Fruit fly (Drosophila melanogaster) whole organism, wandering third instar larva: Measurements from ENCODE around the gene Imp.

Experiments used
- Abd-B ChIP-seq: fragments of >200 bp; optimal IDR thresholded peaks from 2 replicates; lab custom pipeline; 2017; ENCODE audit warnings: missing biosample characterization, missing genetic modification characterization
- CG32264 ChIP-seq: fragments of 200-800 bp; sonication (Bioruptor generic); optimal IDR thresholded peaks from 2 replicates; lab custom pipeline; 2016; ENCODE audit warnings: missing biosample characterization, missing genetic modification characterization
- CrebA ChIP-seq: fragments of 200-800 bp; sonication (Bioruptor generic); optimal IDR thresholded peaks from 2 replicates; lab custom pipeline; 2016; ENCODE audit warnings: missing biosample characterization, mild to moderate bottlenecking, missing genetic modification characterization, borderline replicate concordance
- Dfd ChIP-seq: fragments of >200 bp; optimal IDR thresholded peaks from 2 replicates; lab custom pipeline; 2017; ENCODE audit warnings: missing biosample characterization, missing genetic modification characterization
- Dif ChIP-seq: fragments of 200-275, 200-300 bp; sonication (Bioruptor generic); optimal IDR thresholded peaks from 2 replicates; lab custom pipeline; 2018; ENCODE audit warnings: missing biosample characterization, missing genetic modification characterization; ENCODE audit not compliant: partially characterized antibody
- GATAd ChIP-seq: sonication (Bioruptor generic); optimal IDR thresholded peaks from 2 replicates; lab custom pipeline; 2016; ENCODE audit warnings: missing biosample characterization, missing genetic modification characterization
- HLH106 ChIP-seq: fragments of 200-800 bp; optimal IDR thresholded peaks from 3 replicates; lab custom pipeline; 2019; ENCODE audit warnings: missing biosample characterization, mild to moderate bottlenecking, missing genetic modification characterization, moderate library complexity
- Hnf4 ChIP-seq: fragments of 200-800 bp; sonication (Bioruptor generic); optimal IDR thresholded peaks from 2 replicates; lab custom pipeline; 2016; ENCODE audit warnings: missing biosample characterization, mild to moderate bottlenecking, missing genetic modification characterization
- Hr78 ChIP-seq: fragments of >200 bp; optimal IDR thresholded peaks from 2 replicates; lab custom pipeline; 2017; ENCODE audit warnings: missing biosample characterization, missing genetic modification characterization
- Hr83 ChIP-seq: fragments of 200-300 bp; sonication (Bioruptor generic); optimal IDR thresholded peaks from 2 replicates; lab custom pipeline; 2016; ENCODE audit warnings: missing biosample characterization, mild to moderate bottlenecking, missing genetic modification characterization, moderate library complexity; ENCODE audit not compliant: poor library complexity, severe bottlenecking
- Mio ChIP-seq: sonication (Bioruptor generic); optimal IDR thresholded peaks from 2 replicates; lab custom pipeline; 2016; ENCODE audit warnings: missing biosample characterization, missing genetic modification characterization
- Myc ChIP-seq: fragments of >200 bp; optimal IDR thresholded peaks from 2 replicates; lab custom pipeline; 2017
- N ChIP-seq: fragments of >200 bp; optimal IDR thresholded peaks from 2 replicates; lab custom pipeline; 2018; ENCODE audit warnings: missing biosample characterization, missing external identifiers, missing genetic modification characterization
- OdsH ChIP-seq: fragments of 200-800 bp; sonication (Bioruptor generic); optimal IDR thresholded peaks from 2 replicates; lab custom pipeline; 2016; ENCODE audit warnings: missing biosample characterization, mild to moderate bottlenecking, missing genetic modification characterization
- Rel ChIP-seq, 2 experiments: fragments of 200-800 bp; sonication (Bioruptor generic) in 1 of 2; optimal IDR thresholded peaks; 2 replicates in 1 of 2; 3 replicates in 1 of 2; lab custom pipeline; 2016 to 2019; ENCODE audit warnings: mild to moderate bottlenecking in 2 of 2, missing biosample characterization in 2 of 2, missing genetic modification characterization in 2 of 2, moderate library complexity in 1 of 2
- Sp1 ChIP-seq: fragments of 200-800 bp; sonication (Bioruptor generic); optimal IDR thresholded peaks from 3 replicates; lab custom pipeline; 2019; ENCODE audit warnings: missing biosample characterization, mild to moderate bottlenecking, missing genetic modification characterization, moderate library complexity
- br ChIP-seq: fragments of 200-800 bp; sonication (Bioruptor generic); optimal IDR thresholded peaks from 2 replicates; lab custom pipeline; 2016; ENCODE audit warnings: missing biosample characterization, missing genetic modification characterization
- brk ChIP-seq: fragments of 200-800 bp; sonication (Bioruptor generic); optimal IDR thresholded peaks from 2 replicates; lab custom pipeline; 2016; ENCODE audit warnings: missing biosample characterization, mild to moderate bottlenecking, missing genetic modification characterization
- dl ChIP-seq, 2 experiments: fragments of 175-275, 200-275 bp in 1 of 2; fragments of 200-275 bp in 1 of 2; sonication (Bioruptor generic); optimal IDR thresholded peaks; lab custom pipeline; 2018; ENCODE audit warnings: mild to moderate bottlenecking in 2 of 2, missing biosample characterization in 2 of 2, missing genetic modification characterization in 2 of 2, moderate library complexity in 2 of 2; ENCODE audit not compliant: partially characterized antibody in 2 of 2, insufficient read depth in 1 of 2
- dmrt93B ChIP-seq: fragments of 200-800 bp; sonication (Bioruptor generic); optimal IDR thresholded peaks from 2 replicates; lab custom pipeline; 2018; ENCODE audit warnings: missing biosample characterization, mild to moderate bottlenecking, missing genetic modification characterization
- dsf ChIP-seq: sonication (Bioruptor generic); optimal IDR thresholded peaks from 2 replicates; lab custom pipeline; 2016; ENCODE audit warnings: missing biosample characterization, missing genetic modification characterization, borderline replicate concordance
- ey ChIP-seq: fragments of 200-800 bp; sonication (Bioruptor generic); optimal IDR thresholded peaks from 2 replicates; lab custom pipeline; 2016; ENCODE audit warnings: missing biosample characterization, missing genetic modification characterization
- fru ChIP-seq: fragments of 200-800 bp; sonication (Bioruptor generic); optimal IDR thresholded peaks from 3 replicates; lab custom pipeline; 2016; ENCODE audit warnings: missing biosample characterization, mild to moderate bottlenecking, missing genetic modification characterization
- h ChIP-seq: fragments of 200-800 bp; sonication (Bioruptor generic); optimal IDR thresholded peaks from 3 replicates; lab custom pipeline; 2016; ENCODE audit warnings: missing biosample characterization, mild to moderate bottlenecking, missing genetic modification characterization
- jim ChIP-seq: fragments of 175-275, 200-325 bp; sonication (Bioruptor generic); optimal IDR thresholded peaks from 2 replicates; lab custom pipeline; 2016; ENCODE audit warnings: missing biosample characterization, mild to moderate bottlenecking, missing genetic modification characterization
- lola ChIP-seq: fragments of >200 bp; optimal IDR thresholded peaks from 2 replicates; lab custom pipeline; 2017; ENCODE audit warnings: missing biosample characterization, missing genetic modification characterization
- pan ChIP-seq: fragments of >200 bp; optimal IDR thresholded peaks from 2 replicates; lab custom pipeline; 2017
- psq ChIP-seq: fragments of 200-800 bp; sonication (Bioruptor generic); optimal IDR thresholded peaks from 3 replicates; lab custom pipeline; 2017; ENCODE audit warnings: missing biosample characterization, mild to moderate bottlenecking, missing genetic modification characterization, moderate library complexity
- rgr ChIP-seq: fragments of 200-800 bp; sonication (Bioruptor generic); optimal IDR thresholded peaks from 3 replicates; lab custom pipeline; 2016; ENCODE audit warnings: missing biosample characterization, mild to moderate bottlenecking, missing genetic modification characterization
- sage ChIP-seq: fragments of 200-800 bp; sonication (Bioruptor generic); optimal IDR thresholded peaks from 2 replicates; lab custom pipeline; 2016; ENCODE audit warnings: missing biosample characterization, mild to moderate bottlenecking, missing genetic modification characterization
- sv ChIP-seq: fragments of 200-800 bp; sonication (Bioruptor generic); optimal IDR thresholded peaks from 3 replicates; lab custom pipeline; 2016; ENCODE audit warnings: missing biosample characterization, missing genetic modification characterization
- tai ChIP-seq: sonication (Bioruptor generic); optimal IDR thresholded peaks from 2 replicates; lab custom pipeline; 2016; ENCODE audit warnings: missing biosample characterization, missing genetic modification characterization
- usp ChIP-seq: fragments of >200 bp; optimal IDR thresholded peaks from 2 replicates; lab custom pipeline; 2017; ENCODE audit warnings: missing biosample characterization, missing genetic modification characterization
- woc ChIP-seq: sonication (Bioruptor generic); optimal IDR thresholded peaks from 2 replicates; lab custom pipeline; 2016; ENCODE audit warnings: missing biosample characterization, mild to moderate bottlenecking, missing genetic modification characterization

Gene Imp

DNA sequence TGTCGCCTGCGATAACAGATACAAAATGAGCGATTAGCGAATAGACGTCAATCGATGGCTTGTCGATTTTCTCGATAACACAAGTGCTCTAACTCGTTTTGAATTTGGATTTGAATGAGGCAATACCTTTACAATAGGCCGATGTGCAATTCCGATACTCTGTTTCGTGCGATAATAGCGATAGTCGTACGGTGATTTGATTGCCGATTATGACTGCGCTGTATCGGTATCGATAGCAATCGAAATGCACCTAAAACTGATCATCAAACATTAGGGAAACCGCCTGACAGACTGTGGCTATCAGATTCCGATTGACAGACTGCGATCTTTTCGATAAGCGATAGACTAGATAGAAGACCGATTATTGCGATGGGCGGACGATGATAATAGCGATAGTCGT, 72.3 kb downstream of the Imp start:
- no peak for TF ChIP-seq ey (GFP tag; lab: Kevin White, UChicago)
- no peak for TF ChIP-seq Sp1 (GFP tag; lab: Kevin White, UChicago)
- TF ChIP-seq dsf (GFP tag; lab: Kevin White, UChicago) = no peak
- TF ChIP-seq usp (GFP tag; lab: Kevin White, UChicago) = no peak
- TF ChIP-seq Hr78 (GFP tag; lab: Kevin White, UChicago) = no peak
- TF ChIP-seq Dfd (GFP tag; lab: Kevin White, UChicago) = no peak
- TF ChIP-seq pan (lab: Kevin White, UChicago) = no peak
- no peak for TF ChIP-seq HLH106 (tag; lab: Kevin White, UChicago)
- TF ChIP-seq, all 38 proteins: peak for 0

DNA sequence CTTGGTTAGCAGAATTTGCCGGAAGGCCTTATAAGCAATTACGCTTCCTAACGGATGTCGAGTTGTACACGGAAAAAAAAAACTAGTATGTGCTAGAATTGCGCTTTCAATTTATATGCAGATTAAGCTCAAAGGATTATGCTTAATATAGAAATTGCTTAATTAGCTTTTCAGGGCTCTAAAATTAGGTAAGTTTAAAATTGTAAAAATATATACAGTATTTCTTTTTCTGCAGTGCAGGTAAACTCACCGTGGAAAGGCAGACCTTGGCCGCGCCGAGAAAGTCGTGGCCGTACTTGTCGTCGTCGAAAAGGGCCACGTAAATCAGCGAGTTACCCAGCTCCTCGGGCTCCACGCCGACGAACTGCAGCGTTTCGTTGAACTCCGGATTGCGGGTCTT, 73.4 kb downstream of the Imp start:
- TF ChIP-seq h (GFP tag; lab: Kevin White, UChicago) (peak; percentile 3), fru (GFP tag; lab: Kevin White, UChicago) (no peak)

DNA sequence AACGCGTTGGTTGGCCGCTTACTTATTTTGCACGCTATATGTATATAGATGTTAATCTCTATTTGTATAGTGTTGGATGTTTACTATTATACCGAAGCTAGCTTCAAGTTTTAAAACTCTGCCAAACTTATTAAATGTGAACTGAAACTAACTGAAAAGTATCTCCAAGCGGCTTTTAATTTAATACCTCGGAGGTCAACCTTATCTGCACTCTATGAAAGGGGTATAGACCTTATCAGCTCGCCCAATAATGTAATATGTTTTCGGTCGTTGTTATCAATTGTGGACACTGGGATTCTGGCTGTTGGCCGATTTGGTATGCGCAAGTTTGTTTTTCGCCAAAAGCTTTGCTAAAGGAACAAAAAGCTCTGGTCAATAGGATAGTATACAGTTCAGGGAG, 75.4 kb downstream of the Imp start:
- TF ChIP-seq Hr83 (GFP tag; lab: Kevin White, UChicago) = no peak
- no peak for TF ChIP-seq Sp1 (GFP tag; lab: Kevin White, UChicago)
- TF ChIP-seq brk (GFP tag; lab: Kevin White, UChicago) = no peak
- TF ChIP-seq CG32264 (GFP tag; lab: Kevin White, UChicago) = no peak
- no peak for TF ChIP-seq woc (GFP tag; lab: Kevin White, UChicago)
- no peak for TF ChIP-seq Myc (lab: Kevin White, UChicago)
- TF ChIP-seq usp (GFP tag; lab: Kevin White, UChicago) = no peak
- TF ChIP-seq br = no peak
- no peak for TF ChIP-seq lola (GFP tag; lab: Kevin White, UChicago)
- no peak for TF ChIP-seq GATAd (GFP tag; lab: Kevin White, UChicago)
- TF ChIP-seq dl (GFP tag; optimal IDR thresholded peaks at IDR 0.05; lab: Kevin White, UChicago; ENCODE audit: insufficient read depth in 1 of 2, partially characterized antibody in 2 of 2) = no peak
- TF ChIP-seq, all 38 proteins: peak for 0

DNA sequence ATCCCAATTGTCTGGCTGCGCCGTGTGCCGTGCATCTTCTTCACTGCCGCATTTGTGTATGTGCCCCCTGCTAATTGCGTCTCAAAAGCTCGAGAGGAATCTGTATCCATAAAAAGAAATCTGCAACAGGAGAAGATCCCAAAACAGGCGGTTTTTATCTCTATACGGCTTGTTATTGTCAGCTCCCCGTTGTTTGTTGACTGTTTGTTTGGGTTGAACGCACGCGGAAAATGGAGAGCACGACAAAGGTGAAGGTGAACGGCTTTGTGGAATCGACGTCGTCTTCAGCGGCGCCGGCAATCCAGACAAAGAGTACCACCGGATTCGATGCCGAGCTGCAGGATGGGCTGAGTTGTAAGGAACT, 78.5 kb downstream of the Imp start:
- no peak for TF ChIP-seq brk (GFP tag; lab: Kevin White, UChicago)
- no peak for TF ChIP-seq jim (GFP tag; lab: Kevin White, UChicago)
- no peak for TF ChIP-seq tai (GFP tag; lab: Kevin White, UChicago)
- TF ChIP-seq usp (GFP tag; lab: Kevin White, UChicago) = no peak
- no peak for TF ChIP-seq Hnf4 (GFP tag; lab: Kevin White, UChicago)
- TF ChIP-seq OdsH = no peak
- no peak for TF ChIP-seq sage (GFP tag; lab: Kevin White, UChicago)
- no peak for TF ChIP-seq woc (GFP tag; lab: Kevin White, UChicago)
- TF ChIP-seq N (GFP tag; lab: Kevin White, UChicago) = no peak
- no peak for TF ChIP-seq ey (GFP tag; lab: Kevin White, UChicago)
- TF ChIP-seq sv = no peak
- TF ChIP-seq dsf (GFP tag; lab: Kevin White, UChicago) = no peak

DNA sequence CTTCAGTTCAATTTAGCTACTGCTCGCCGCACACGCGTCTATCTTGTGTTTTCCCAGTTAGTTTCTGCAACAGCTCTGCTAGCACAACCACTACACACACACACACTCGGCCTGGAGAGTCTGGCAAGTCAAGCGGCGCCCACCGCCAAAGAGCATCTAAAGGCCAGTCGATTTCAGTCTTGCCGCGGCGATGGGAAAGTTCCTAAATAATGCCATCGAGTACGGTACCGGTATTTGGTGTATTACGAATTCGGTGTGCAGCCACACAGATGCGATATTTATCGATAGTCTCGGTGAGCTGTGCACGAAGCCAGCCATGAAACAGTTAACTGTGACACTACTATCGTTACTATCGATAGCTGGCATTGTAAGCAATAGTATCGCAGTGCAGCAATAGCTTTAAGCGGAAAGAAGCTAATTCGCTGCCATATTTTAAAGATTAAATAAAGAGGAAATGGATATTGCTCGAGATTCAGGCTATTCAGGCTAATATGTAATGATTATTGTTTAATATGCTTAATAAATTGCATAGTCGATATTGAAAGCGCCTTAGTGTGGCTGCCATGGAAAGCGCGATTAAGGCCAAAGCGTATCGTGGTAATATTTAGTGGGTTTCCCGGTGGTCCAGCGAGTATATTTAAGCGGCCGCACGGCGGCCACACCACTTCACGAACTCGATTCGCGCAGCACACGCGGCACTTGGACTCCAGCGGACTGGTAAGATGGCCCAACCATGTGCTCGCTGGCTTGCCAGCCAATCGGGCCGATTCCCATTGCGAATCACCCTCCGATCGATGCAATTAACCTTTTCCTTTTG, 79.1 kb downstream of the Imp start, which contains the start of gene stx:
TSS of gene stx (minus strand) at position 171 of the 817 bp plus-strand sequence.
- TF ChIP-seq br = no peak
- TF ChIP-seq Abd-B (GFP tag; lab: Kevin White, UChicago) = no peak
- no peak for TF ChIP-seq sv
- TF ChIP-seq sage (GFP tag; lab: Kevin White, UChicago) = no peak
- no peak for TF ChIP-seq CG32264 (GFP tag; lab: Kevin White, UChicago)
- no peak for TF ChIP-seq Hr78 (GFP tag; lab: Kevin White, UChicago)
- peak; percentile 25 for TF ChIP-seq fru (GFP tag; lab: Kevin White, UChicago)
- TF ChIP-seq OdsH = no peak
- peak in 1 of 2 experiments; percentile 24 for TF ChIP-seq dl (GFP tag; optimal IDR thresholded peaks at IDR 0.05; lab: Kevin White, UChicago; ENCODE audit: insufficient read depth in 1 of 2, partially characterized antibody in 2 of 2)
- peak; percentile 71 for TF ChIP-seq woc (GFP tag; lab: Kevin White, UChicago)
- peak; percentile 85 for TF ChIP-seq Hr83 (GFP tag; lab: Kevin White, UChicago)
- TF ChIP-seq ey (GFP tag; lab: Kevin White, UChicago) = no peak
- no peak for TF ChIP-seq dmrt93B (GFP tag; lab: Kevin White, UChicago)
- TF ChIP-seq dsf (GFP tag; lab: Kevin White, UChicago) = peak; percentile 34
- TF ChIP-seq Dif (GFP tag; lab: Kevin White, UChicago) = peak; percentile 67
- TF ChIP-seq Sp1 (GFP tag; lab: Kevin White, UChicago) = peak; percentile 35
- no peak for TF ChIP-seq Rel (GFP tag; optimal IDR thresholded peaks at IDR 0.05; lab: Kevin White, UChicago)
- peak; percentile 91 for TF ChIP-seq Rel (tag; optimal IDR thresholded peaks at IDR 0.05; lab: Kevin White, UChicago)
- TF ChIP-seq Hnf4 (GFP tag; lab: Kevin White, UChicago) = peak; percentile 41
- no peak for TF ChIP-seq CrebA (GFP tag; lab: Kevin White, UChicago)
- no peak for TF ChIP-seq tai (GFP tag; lab: Kevin White, UChicago)
- no peak for TF ChIP-seq usp (GFP tag; lab: Kevin White, UChicago)
- TF ChIP-seq rgr (GFP tag; lab: Kevin White, UChicago) = peak; percentile 17
- no peak for TF ChIP-seq lola (GFP tag; lab: Kevin White, UChicago)
- no peak for TF ChIP-seq Mio (GFP tag; lab: Kevin White, UChicago)
- no peak for TF ChIP-seq Dfd (GFP tag; lab: Kevin White, UChicago)
- TF ChIP-seq brk (GFP tag; lab: Kevin White, UChicago) = no peak
- TF ChIP-seq psq (GFP tag; lab: Kevin White, UChicago) = no peak
- TF ChIP-seq pan (lab: Kevin White, UChicago) = no peak
- TF ChIP-seq GATAd (GFP tag; lab: Kevin White, UChicago) = no peak
- no peak for TF ChIP-seq N (GFP tag; lab: Kevin White, UChicago)
- peak; percentile 37 for TF ChIP-seq jim (GFP tag; lab: Kevin White, UChicago)
- peak; percentile 66 for TF ChIP-seq Myc (lab: Kevin White, UChicago)
- TF ChIP-seq HLH106 (tag; lab: Kevin White, UChicago) = peak; percentile 7
